In genomic region chr2L:14372254-14372717, dm6 we compare ENCODE assay signal across 1 fruit fly cellular context.
TF ChIP-seq lines count a peak whose summit lies in the region.

No protein-coding gene starts in this region.

TF ChIP-seq in whole organism, embryonic, 481 proteins besides CTCF, POLR2A, EP300 and RAD21 (continued from another document and continues in another):
- TF ChIP-seq chinmo (GFP tag; IDR thresholded peaks at IDR 0.05; lab: Robert Waterston, UW; ENCODE audit: partially characterized antibody), result no peak
- TF ChIP-seq br (optimal IDR thresholded peaks at IDR 0.05; lab: Kevin White, UChicago), result no peak
- TF ChIP-seq Poxn (GFP tag; IDR thresholded peaks at IDR 0.05; lab: Robert Waterston, UW), result 0 out of 2 replicates have a peak, but pooled peaks have one; percentile 40
- TF ChIP-seq nerfin-1 (tag; optimal IDR thresholded peaks at IDR 0.05; lab: Kevin White, UChicago), result no peak
- TF ChIP-seq onecut (GFP tag; IDR thresholded peaks at IDR 0.05; lab: Robert Waterston, UW), result peak; percentile 35; the same call in 1 of the 2 replicates
- no peak for TF ChIP-seq CG8290 (GFP tag; optimal IDR thresholded peaks at IDR 0.05; lab: Kevin White, UChicago)
- TF ChIP-seq CG8290 (tag; optimal IDR thresholded peaks at IDR 0.05; lab: Kevin White, UChicago), result peak in 1 of 2 experiments; percentile 77
- no peak for TF ChIP-seq ERR (GFP tag; optimal IDR thresholded peaks at IDR 0.05; lab: Kevin White, UChicago)
- TF ChIP-seq CG17328 (GFP tag; IDR thresholded peaks at IDR 0.05; lab: Robert Waterston, UW), result peak; percentile 78
- peak; percentile 43 for TF ChIP-seq Fer3 (tag; optimal IDR thresholded peaks at IDR 0.05; lab: Kevin White, UChicago)
- TF ChIP-seq zfh1 (GFP tag; IDR thresholded peaks at IDR 0.05; lab: Robert Waterston, UW), result peak; percentile 82
- peak; percentile 38 for TF ChIP-seq maf-S (GFP tag; optimal IDR thresholded peaks at IDR 0.05; lab: Kevin White, UChicago)
- peak; percentile 81 for TF ChIP-seq Dek (tag; optimal IDR thresholded peaks at IDR 0.05; lab: Kevin White, UChicago)
- TF ChIP-seq nom (GFP tag; optimal IDR thresholded peaks at IDR 0.05; lab: Kevin White, UChicago), result no peak
- TF ChIP-seq CG11696 (GFP tag; IDR thresholded peaks at IDR 0.05; lab: Robert Waterston, UW), result no peak
- no peak for TF ChIP-seq CG14667 (GFP tag; IDR thresholded peaks at IDR 0.05; lab: Robert Waterston, UW)
- TF ChIP-seq CG12219 (GFP tag; optimal IDR thresholded peaks at IDR 0.05; lab: Kevin White, UChicago), result peak; percentile 79
- TF ChIP-seq ftz-f1 (GFP tag; optimal IDR thresholded peaks at IDR 0.05; lab: Kevin White, UChicago), result no peak
- TF ChIP-seq Sox100B (GFP tag; optimal IDR thresholded peaks at IDR 0.05; lab: Kevin White, UChicago), result peak; percentile 61
- no peak for TF ChIP-seq Doc2 (GFP tag; IDR thresholded peaks at IDR 0.05; lab: Robert Waterston, UW)
- peak; percentile 8 for TF ChIP-seq Ets97D (GFP tag; optimal IDR thresholded peaks at IDR 0.05; lab: Kevin White, UChicago)
- TF ChIP-seq zen (tag; optimal IDR thresholded peaks at IDR 0.05; lab: Kevin White, UChicago), result no peak
- TF ChIP-seq CG7357 (GFP tag; IDR thresholded peaks at IDR 0.05; lab: Robert Waterston, UW), result no peak
- TF ChIP-seq CG14014 (GFP tag; IDR thresholded peaks at IDR 0.05; lab: Robert Waterston, UW), result peak; percentile 83
- TF ChIP-seq Mad (GFP tag; optimal IDR thresholded peaks at IDR 0.05; lab: Kevin White, UChicago), result peak; percentile 12
- TF ChIP-seq Abd-B (GFP tag; optimal IDR thresholded peaks at IDR 0.05; lab: Kevin White, UChicago), result peak; percentile 71
- TF ChIP-seq CG4707 (GFP tag; optimal IDR thresholded peaks at IDR 0.05; lab: Kevin White, UChicago), result peak; percentile 42
- peak; percentile 70 for TF ChIP-seq fd3F (GFP tag; optimal IDR thresholded peaks at IDR 0.05; lab: Kevin White, UChicago)
- TF ChIP-seq ci (GFP tag; IDR thresholded peaks at IDR 0.05; lab: Robert Waterston, UW), result peak; percentile 91
- peak; percentile 89 for TF ChIP-seq Ptx1 (GFP tag; IDR thresholded peaks at IDR 0.05; lab: Robert Waterston, UW)
- no peak for TF ChIP-seq Lhr (GFP tag; optimal IDR thresholded peaks at IDR 0.05; lab: Kevin White, UChicago)
- peak; percentile 17 for TF ChIP-seq ab (GFP tag; optimal IDR thresholded peaks at IDR 0.05; lab: Kevin White, UChicago)
- TF ChIP-seq hth (optimal IDR thresholded peaks at IDR 0.05; lab: Kevin White, UChicago), result no peak
- no peak for TF ChIP-seq BEAF-32 (GFP tag; optimal IDR thresholded peaks at IDR 0.05; lab: Kevin White, UChicago)
- no peak for TF ChIP-seq CG2202 (tag; optimal IDR thresholded peaks at IDR 0.05; lab: Kevin White, UChicago)
- no peak for TF ChIP-seq repo (GFP tag; optimal IDR thresholded peaks at IDR 0.05; lab: Kevin White, UChicago)
- no peak for TF ChIP-seq nau (GFP tag; optimal IDR thresholded peaks at IDR 0.05; lab: Kevin White, UChicago)
- peak; percentile 5 for TF ChIP-seq Jarid2 (GFP tag; optimal IDR thresholded peaks at IDR 0.05; lab: Kevin White, UChicago)
- no peak for TF ChIP-seq CG15073 (GFP tag; optimal IDR thresholded peaks at IDR 0.05; lab: Kevin White, UChicago)
- peak; percentile 14 for TF ChIP-seq her (GFP tag; optimal IDR thresholded peaks at IDR 0.05; lab: Kevin White, UChicago)
- no peak for TF ChIP-seq Sry-β (GFP tag; optimal IDR thresholded peaks at IDR 0.05; lab: Kevin White, UChicago)
- no peak for TF ChIP-seq tin (GFP tag; optimal IDR thresholded peaks at IDR 0.05; lab: Kevin White, UChicago)
- TF ChIP-seq vvl (GFP tag; IDR thresholded peaks at IDR 0.05; lab: Robert Waterston, UW), result peak; percentile 88
- peak; percentile 61 for TF ChIP-seq E2f1 (GFP tag; IDR thresholded peaks at IDR 0.05; lab: Robert Waterston, UW)
- TF ChIP-seq ssp (GFP tag; IDR thresholded peaks at IDR 0.05; lab: Robert Waterston, UW), result peak; percentile 60
- peak; percentile 45 for TF ChIP-seq dm (GFP tag; optimal IDR thresholded peaks at IDR 0.05; lab: Kevin White, UChicago)
- TF ChIP-seq NK7.1 (GFP tag; optimal IDR thresholded peaks at IDR 0.05; lab: Kevin White, UChicago), result no peak
- TF ChIP-seq Hand (GFP tag; optimal IDR thresholded peaks at IDR 0.05; lab: Kevin White, UChicago), result peak; percentile 42
- no peak for TF ChIP-seq CG13894 (tag; optimal IDR thresholded peaks at IDR 0.05; lab: Kevin White, UChicago)
- TF ChIP-seq Taf1 (GFP tag; IDR thresholded peaks at IDR 0.05; lab: Robert Waterston, UW), result peak; percentile 31; the same call in 1 of the 2 replicates
- TF ChIP-seq Ssrp (tag; optimal IDR thresholded peaks at IDR 0.05; lab: Kevin White, UChicago), result peak; percentile 57
- no peak for TF ChIP-seq ash1 (GFP tag; optimal IDR thresholded peaks at IDR 0.05; lab: Kevin White, UChicago)
- TF ChIP-seq fd96Cb (tag; optimal IDR thresholded peaks at IDR 0.05; lab: Kevin White, UChicago), result peak; percentile 28
- 0 out of 3 replicates have a peak, but pooled peaks have one; percentile 9 for TF ChIP-seq jigr1 (GFP tag; IDR thresholded peaks at IDR 0.05; lab: Robert Waterston, UW)
- peak; percentile 87 for TF ChIP-seq tgo (GFP tag; IDR thresholded peaks at IDR 0.05; lab: Robert Waterston, UW)
- peak; percentile 26 for TF ChIP-seq CG12942 (GFP tag; optimal IDR thresholded peaks at IDR 0.05; lab: Kevin White, UChicago)
- TF ChIP-seq Nf-YB (GFP tag; optimal IDR thresholded peaks at IDR 0.05; lab: Kevin White, UChicago), result peak; percentile 42
- TF ChIP-seq CG7963 (GFP tag; IDR thresholded peaks at IDR 0.05; lab: Robert Waterston, UW; ENCODE audit: partially characterized antibody), result no peak
- TF ChIP-seq CG2120 (GFP tag; optimal IDR thresholded peaks at IDR 0.05; lab: Kevin White, UChicago), result peak; percentile 88
- no peak for TF ChIP-seq CG16813 (GFP tag; IDR thresholded peaks at IDR 0.05; lab: Robert Waterston, UW; ENCODE audit: partially characterized antibody)
- peak; percentile 46 for TF ChIP-seq Ravus (GFP tag; IDR thresholded peaks at IDR 0.05; lab: Robert Waterston, UW)
- TF ChIP-seq bigmax (GFP tag; optimal IDR thresholded peaks at IDR 0.05; lab: Kevin White, UChicago), result no peak
- TF ChIP-seq CG30431 (GFP tag; optimal IDR thresholded peaks at IDR 0.05; lab: Kevin White, UChicago), result no peak
- peak; percentile 23 for TF ChIP-seq CG10267 (tag; optimal IDR thresholded peaks at IDR 0.05; lab: Kevin White, UChicago)
- peak; percentile 41 for TF ChIP-seq NfI (GFP tag; optimal IDR thresholded peaks at IDR 0.05; lab: Kevin White, UChicago)
- TF ChIP-seq CG3995 (GFP tag; optimal IDR thresholded peaks at IDR 0.05; lab: Kevin White, UChicago), result no peak
- TF ChIP-seq CG12744 (GFP tag; optimal IDR thresholded peaks at IDR 0.05; lab: Kevin White, UChicago), result peak; percentile 42
- TF ChIP-seq CG15514 (GFP tag; optimal IDR thresholded peaks at IDR 0.05; lab: Kevin White, UChicago), result peak; percentile 2
- TF ChIP-seq CG4854 (GFP tag; optimal IDR thresholded peaks at IDR 0.05; lab: Kevin White, UChicago), result no peak
- peak; percentile 38 for TF ChIP-seq Camta (GFP tag; optimal IDR thresholded peaks at IDR 0.05; lab: Kevin White, UChicago)
- TF ChIP-seq lov (optimal IDR thresholded peaks at IDR 0.05; lab: Kevin White, UChicago), result no peak
- TF ChIP-seq lov (GFP tag; IDR thresholded peaks at IDR 0.05; lab: Robert Waterston, UW), result no peak
- TF ChIP-seq CG2712 (tag; optimal IDR thresholded peaks at IDR 0.05; lab: Kevin White, UChicago), result peak; percentile 50
- no peak for TF ChIP-seq inv (GFP tag; IDR thresholded peaks at IDR 0.05; lab: Robert Waterston, UW; ENCODE audit: partially characterized antibody)
- no peak for TF ChIP-seq hkb (optimal IDR thresholded peaks at IDR 0.05; lab: Kevin White, UChicago)
- TF ChIP-seq hkb (GFP tag; IDR thresholded peaks at IDR 0.05; lab: Robert Waterston, UW), result peak; percentile 83
- no peak for TF ChIP-seq hb (GFP tag; IDR thresholded peaks at IDR 0.05; lab: Robert Waterston, UW; ENCODE audit: partially characterized antibody)
- TF ChIP-seq p53 (GFP tag; optimal IDR thresholded peaks at IDR 0.05; lab: Kevin White, UChicago), result no peak
- TF ChIP-seq knrl (GFP tag; IDR thresholded peaks at IDR 0.05; lab: Robert Waterston, UW; ENCODE audit: partially characterized antibody), result no peak
- peak; percentile 47 for TF ChIP-seq HLH54F (GFP tag; optimal IDR thresholded peaks at IDR 0.05; lab: Kevin White, UChicago)
- no peak for TF ChIP-seq CG6254 (GFP tag; optimal IDR thresholded peaks at IDR 0.05; lab: Kevin White, UChicago)
- TF ChIP-seq Elba2 (GFP tag; optimal IDR thresholded peaks at IDR 0.05; lab: Kevin White, UChicago), result no peak
- TF ChIP-seq sqz (GFP tag; optimal IDR thresholded peaks at IDR 0.05; lab: Kevin White, UChicago), result no peak
- TF ChIP-seq insv (GFP tag; optimal IDR thresholded peaks at IDR 0.05; lab: Kevin White, UChicago), result no peak
- peak; percentile 51 for TF ChIP-seq CG18262 (tag; optimal IDR thresholded peaks at IDR 0.05; lab: Kevin White, UChicago)
- TF ChIP-seq CG17361 (GFP tag; IDR thresholded peaks at IDR 0.05; lab: Robert Waterston, UW), result peak; percentile 41; the same call in 1 of the 3 replicates
- TF ChIP-seq Asciz (GFP tag; optimal IDR thresholded peaks at IDR 0.05; lab: Kevin White, UChicago), result peak; percentile 6
- peak; percentile 36 for TF ChIP-seq CG10543 (GFP tag; optimal IDR thresholded peaks at IDR 0.05; lab: Kevin White, UChicago)
- TF ChIP-seq Blimp-1 (GFP tag; optimal IDR thresholded peaks at IDR 0.05; lab: Kevin White, UChicago), result peak; percentile 26
- TF ChIP-seq CG13296 (GFP tag; optimal IDR thresholded peaks at IDR 0.05; lab: Kevin White, UChicago), result peak; percentile 33
- TF ChIP-seq Rfx (GFP tag; IDR thresholded peaks at IDR 0.05; lab: Robert Waterston, UW), result peak; percentile 93
- TF ChIP-seq CG34376 (GFP tag; optimal IDR thresholded peaks at IDR 0.05; lab: Kevin White, UChicago), result no peak
- TF ChIP-seq trem (tag; optimal IDR thresholded peaks at IDR 0.05; lab: Kevin White, UChicago), result no peak
- TF ChIP-seq CG34422 (GFP tag; IDR thresholded peaks at IDR 0.05; lab: Robert Waterston, UW), result peak; percentile 48; the same call in 1 of the 3 replicates
- peak; percentile 8; the same call in 1 of the 2 replicates for TF ChIP-seq Lim3 (GFP tag; IDR thresholded peaks at IDR 0.05; lab: Robert Waterston, UW)
- TF ChIP-seq crc (GFP tag; optimal IDR thresholded peaks at IDR 0.05; lab: Kevin White, UChicago), result peak; percentile 36
- TF ChIP-seq Dip3 (GFP tag; optimal IDR thresholded peaks at IDR 0.05; lab: Kevin White, UChicago), result peak; percentile 12
- TF ChIP-seq kay (GFP tag; optimal IDR thresholded peaks at IDR 0.05; lab: Kevin White, UChicago), result peak; percentile 20
- no peak for TF ChIP-seq CG11085 (GFP tag; IDR thresholded peaks at IDR 0.05; lab: Robert Waterston, UW)
- peak; percentile 25 for TF ChIP-seq BtbVII (GFP tag; optimal IDR thresholded peaks at IDR 0.05; lab: Kevin White, UChicago)
- TF ChIP-seq CG14050 (GFP tag; IDR thresholded peaks at IDR 0.05; lab: Robert Waterston, UW), result peak; percentile 77
- no peak for TF ChIP-seq CG15479 (GFP tag; optimal IDR thresholded peaks at IDR 0.05; lab: Kevin White, UChicago)
- no peak for TF ChIP-seq Max (GFP tag; optimal IDR thresholded peaks at IDR 0.05; lab: Kevin White, UChicago)
- TF ChIP-seq CG9609 (GFP tag; optimal IDR thresholded peaks at IDR 0.05; lab: Kevin White, UChicago), result peak; percentile 38
- no peak for TF ChIP-seq kah (GFP tag; optimal IDR thresholded peaks at IDR 0.05; lab: Kevin White, UChicago)
- TF ChIP-seq CG12155 (GFP tag; optimal IDR thresholded peaks at IDR 0.05; lab: Kevin White, UChicago), result peak; percentile 67
- TF ChIP-seq CG6854 (GFP tag; optimal IDR thresholded peaks at IDR 0.05; lab: Kevin White, UChicago), result no peak
- TF ChIP-seq Doc3 (GFP tag; IDR thresholded peaks at IDR 0.05; lab: Robert Waterston, UW; ENCODE audit: partially characterized antibody), result no peak
- TF ChIP-seq fd102C (GFP tag; optimal IDR thresholded peaks at IDR 0.05; lab: Kevin White, UChicago), result no peak
- TF ChIP-seq CG5953 (GFP tag; IDR thresholded peaks at IDR 0.05; lab: Robert Waterston, UW), result peak; percentile 60; the same call in 1 of the 2 replicates
- TF ChIP-seq CG10321 (GFP tag; IDR thresholded peaks at IDR 0.05; lab: Robert Waterston, UW), result 0 out of 2 replicates have a peak, but pooled peaks have one; percentile 40
- no peak for TF ChIP-seq Hey (tag; optimal IDR thresholded peaks at IDR 0.05; lab: Kevin White, UChicago)
- TF ChIP-seq CG31441 (GFP tag; IDR thresholded peaks at IDR 0.05; lab: Robert Waterston, UW), result peak; percentile 49
- TF ChIP-seq CG3847 (GFP tag; IDR thresholded peaks at IDR 0.05; lab: Robert Waterston, UW), result peak; percentile 57
- peak; percentile 14 for TF ChIP-seq CG11398 (GFP tag; optimal IDR thresholded peaks at IDR 0.05; lab: Kevin White, UChicago)
- TF ChIP-seq Xrp1 (GFP tag; IDR thresholded peaks at IDR 0.05; lab: Robert Waterston, UW), result peak; percentile 66
- TF ChIP-seq sd (tag; optimal IDR thresholded peaks at IDR 0.05; lab: Kevin White, UChicago), result peak; percentile 56
- no peak for TF ChIP-seq HLH4C (GFP tag; IDR thresholded peaks at IDR 0.05; lab: Robert Waterston, UW; ENCODE audit: partially characterized antibody)
- TF ChIP-seq CG11723 (GFP tag; optimal IDR thresholded peaks at IDR 0.05; lab: Kevin White, UChicago), result peak; percentile 28
- TF ChIP-seq hbn (GFP tag; IDR thresholded peaks at IDR 0.05; lab: Robert Waterston, UW; ENCODE audit: partially characterized antibody), result no peak
- TF ChIP-seq CG3407 (GFP tag; optimal IDR thresholded peaks at IDR 0.05; lab: Kevin White, UChicago), result peak; percentile 26
- peak; percentile 90 for TF ChIP-seq CoRest (tag; optimal IDR thresholded peaks at IDR 0.05; lab: Kevin White, UChicago)
- no peak for TF ChIP-seq dmrt11E (tag; optimal IDR thresholded peaks at IDR 0.05; lab: Kevin White, UChicago)
- peak; percentile 41; the same call in 1 of the 2 replicates for TF ChIP-seq Rx (GFP tag; IDR thresholded peaks at IDR 0.05; lab: Robert Waterston, UW)
- no peak for TF ChIP-seq Atf-2 (GFP tag; optimal IDR thresholded peaks at IDR 0.05; lab: Kevin White, UChicago)
- TF ChIP-seq CG17186 (GFP tag; optimal IDR thresholded peaks at IDR 0.05; lab: Kevin White, UChicago), result no peak
- TF ChIP-seq CG17359 (tag; optimal IDR thresholded peaks at IDR 0.05; lab: Kevin White, UChicago), result peak; percentile 70
- TF ChIP-seq CG15601 (tag; optimal IDR thresholded peaks at IDR 0.05; lab: Kevin White, UChicago), result no peak
- peak; percentile 8 for TF ChIP-seq Xbp1 (GFP tag; optimal IDR thresholded peaks at IDR 0.05; lab: Kevin White, UChicago)
- TF ChIP-seq CG33213 (GFP tag; optimal IDR thresholded peaks at IDR 0.05; lab: Kevin White, UChicago), result no peak
- TF ChIP-seq CG8944 (GFP tag; optimal IDR thresholded peaks at IDR 0.05; lab: Kevin White, UChicago), result peak; percentile 53
- TF ChIP-seq tll (GFP tag; optimal IDR thresholded peaks at IDR 0.05; lab: Kevin White, UChicago), result no peak
- TF ChIP-seq chif (GFP tag; optimal IDR thresholded peaks at IDR 0.05; lab: Kevin White, UChicago), result peak; percentile 20 to 75
